Worm (Caenorhabditis elegans): Measurements from ENCODE around the gene ZK686.5.
A peak's percentile ranks its signal among the peaks of the same experiment; 100 is the strongest.

ZK686.5 gene

ce11 chrIII:7719364-7719936, 47.9 kb downstream of the ZK686.5 start, which contains the start of gene ncl-1 (continued):
- TF ChIP-seq mep-1 (tag; optimal IDR thresholded peaks at IDR 0.05): peak; percentile 7
- no peak for TF ChIP-seq unc-62 (GFP tag; optimal IDR thresholded peaks at IDR 0.05)
- peak; percentile 58 for TF ChIP-seq nhr-85 (tag)
- TF ChIP-seq nhr-47 (tag; optimal IDR thresholded peaks at IDR 0.05): no peak
- TF ChIP-seq ama-1 (optimal IDR thresholded peaks at IDR 0.05): peak; percentile 18
- no peak for TF ChIP-seq ceh-82 (tag; optimal IDR thresholded peaks at IDR 0.05)
- TF ChIP-seq blmp-1 (tag; optimal IDR thresholded peaks at IDR 0.05): peak; percentile 40
- TF ChIP-seq ets-5 (GFP tag; IDR thresholded peaks at IDR 0.05): no peak
- no peak for TF ChIP-seq C34B4.2 (tag; optimal IDR thresholded peaks at IDR 0.05)
- no peak for TF ChIP-seq sptf-1 (tag; optimal IDR thresholded peaks at IDR 0.05)
- no peak for TF ChIP-seq hlh-4 (tag; optimal IDR thresholded peaks at IDR 0.05)
- no peak for TF ChIP-seq zip-4 (GFP tag; optimal IDR thresholded peaks at IDR 0.05)
- TF ChIP-seq unc-30 (tag; optimal IDR thresholded peaks at IDR 0.05): no peak
- no peak for TF ChIP-seq tbx-2 (tag; optimal IDR thresholded peaks at IDR 0.05)
- TF ChIP-seq pqm-1 (tag; optimal IDR thresholded peaks at IDR 0.05): no peak
- TF ChIP-seq lin-39 (tag; optimal IDR thresholded peaks at IDR 0.05): no peak
- no peak for TF ChIP-seq ztf-4 (tag; optimal IDR thresholded peaks at IDR 0.05)
- TF ChIP-seq lsy-2 (tag; optimal IDR thresholded peaks at IDR 0.05): peak in 1 of 2 experiments; percentile 20
- no peak for TF ChIP-seq zag-1 (tag; optimal IDR thresholded peaks at IDR 0.05)
- no peak for TF ChIP-seq egl-27 (tag; optimal IDR thresholded peaks at IDR 0.05)
- TF ChIP-seq isw-1 (GFP tag; IDR thresholded peaks at IDR 0.05): no peak
- no peak for TF ChIP-seq snpc-4 (tag; optimal IDR thresholded peaks at IDR 0.05)
- TF ChIP-seq fkh-4 (tag; optimal IDR thresholded peaks at IDR 0.05; ENCODE audit: borderline replicate concordance): no peak
- no peak for TF ChIP-seq fkh-8 (tag; optimal IDR thresholded peaks at IDR 0.05)
- no peak for TF ChIP-seq ztf-11 (tag; optimal IDR thresholded peaks at IDR 0.05)
- no peak for TF ChIP-seq ceh-88 (GFP tag; IDR thresholded peaks at IDR 0.05)
- no peak for TF ChIP-seq sox-4 (tag; optimal IDR thresholded peaks at IDR 0.05)
- TF ChIP-seq nhr-71 (tag; optimal IDR thresholded peaks at IDR 0.05): peak; percentile 2
- TF ChIP-seq lin-13 (GFP tag; optimal IDR thresholded peaks at IDR 0.05): no peak
- TF ChIP-seq skn-1 (tag; optimal IDR thresholded peaks at IDR 0.05): peak; percentile 18
- no peak for TF ChIP-seq lin-15B (tag; optimal IDR thresholded peaks at IDR 0.05)
- TF ChIP-seq jun-1 (tag; optimal IDR thresholded peaks at IDR 0.05): no peak
- TF ChIP-seq elt-3 (tag; optimal IDR thresholded peaks at IDR 0.05): no peak
- TF ChIP-seq hpl-2 (GFP tag; optimal IDR thresholded peaks at IDR 0.05): no peak
- TF ChIP-seq rnt-1 (tag; optimal IDR thresholded peaks at IDR 0.05): peak; percentile 12
- TF ChIP-seq tlp-1 (tag; optimal IDR thresholded peaks at IDR 0.05): no peak
- no peak for TF ChIP-seq ceh-90 (tag; optimal IDR thresholded peaks at IDR 0.05)
- no peak for TF ChIP-seq C16A3.4 (tag; optimal IDR thresholded peaks at IDR 0.05)
- TF ChIP-seq mab-9 (GFP tag; IDR thresholded peaks at IDR 0.05): no peak
- TF ChIP-seq nhr-237 (tag; optimal IDR thresholded peaks at IDR 0.05): no peak
- no peak for TF ChIP-seq mef-2 (tag; optimal IDR thresholded peaks at IDR 0.05)
- TF ChIP-seq C04F5.9 (tag; optimal IDR thresholded peaks at IDR 0.05): no peak
- TF ChIP-seq nhr-28 (tag; optimal IDR thresholded peaks at IDR 0.05): no peak
- peak in 1 of 3 experiments; percentile 27 for TF ChIP-seq dpl-1 (GFP tag; optimal IDR thresholded peaks at IDR 0.05)
- TF ChIP-seq aha-1 (tag; optimal IDR thresholded peaks at IDR 0.05): no peak
- no peak for TF ChIP-seq pag-3 (tag; optimal IDR thresholded peaks at IDR 0.05; ENCODE audit: borderline replicate concordance, insufficient read depth)
- peak; percentile 19 for TF ChIP-seq elt-2 (tag; optimal IDR thresholded peaks at IDR 0.05)
- no peak for TF ChIP-seq hlh-17 (GFP tag; optimal IDR thresholded peaks at IDR 0.05; ENCODE audit: borderline replicate concordance)
- TF ChIP-seq F16B12.6 (tag; optimal IDR thresholded peaks at IDR 0.05): no peak
- 0 out of 2 replicates have a peak, but pooled peaks have one; percentile 14 for TF ChIP-seq nhr-19 (GFP tag; conservative IDR thresholded peaks at IDR 0.05)
- TF ChIP-seq unc-98 (GFP tag; IDR thresholded peaks at IDR 0.05): no peak
- peak; percentile 42 for TF ChIP-seq lin-14 (GFP tag; optimal IDR thresholded peaks at IDR 0.05)
- no peak for TF ChIP-seq aly-2 (tag; optimal IDR thresholded peaks at IDR 0.05)
- no peak for TF ChIP-seq nhr-20 (tag; optimal IDR thresholded peaks at IDR 0.05)
